Fruit fly (Drosophila melanogaster): ENCODE data around the gene sbm.

Gene sbm

DNA sequence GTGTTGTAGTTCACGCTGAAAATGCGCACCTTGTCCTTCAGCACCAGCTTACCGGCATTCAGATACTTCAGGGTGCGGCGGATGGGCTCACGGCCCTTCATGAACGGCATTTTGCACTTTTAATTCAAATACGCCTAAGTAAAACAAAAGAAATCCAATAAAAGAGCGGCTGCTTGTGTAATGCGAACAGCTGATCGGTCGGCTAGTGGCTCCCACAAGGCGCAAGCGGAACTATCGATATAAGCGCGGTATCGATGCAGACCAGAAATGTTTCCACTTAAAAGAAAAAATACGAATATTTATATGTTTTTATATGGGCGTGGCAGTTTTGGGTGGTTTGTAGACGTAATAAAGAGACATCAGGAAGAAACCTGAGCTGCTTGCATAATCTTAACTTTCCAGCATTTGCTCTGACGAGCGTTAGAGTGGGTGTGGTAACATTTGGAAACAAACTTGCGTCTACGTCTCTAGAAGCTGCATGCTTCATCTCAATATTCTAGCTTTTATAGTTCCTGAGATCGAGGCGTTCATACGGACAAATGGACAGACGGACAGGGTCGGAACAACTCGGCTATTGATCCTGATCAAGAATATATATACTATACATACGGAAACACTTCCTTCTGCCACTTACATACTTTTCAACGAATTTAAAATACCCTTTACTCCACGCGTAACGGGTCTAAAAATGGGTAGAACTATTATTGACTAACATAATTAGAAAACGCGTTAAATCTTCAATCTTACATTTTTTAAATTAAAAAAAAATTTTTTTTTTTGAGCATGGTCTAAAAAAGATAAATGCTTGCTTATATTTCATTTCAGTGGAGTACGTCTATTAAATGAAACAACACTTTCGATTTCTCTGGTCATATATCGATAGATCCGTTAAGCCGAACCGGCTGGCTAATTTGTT, 19.3 kb downstream of the sbm start, which contains the start of the genes mRpS25 and nmdyn-D6 (continued):
- TF ChIP-seq da (GFP tag; optimal IDR thresholded peaks at IDR 0.05) = no peak
- TF ChIP-seq CG30020 (tag; optimal IDR thresholded peaks at IDR 0.05) = peak; percentile 70
- TF ChIP-seq Stat92E (GFP tag; optimal IDR thresholded peaks at IDR 0.05) = peak in 1 of 3 experiments; percentile 22
- TF ChIP-seq CG6689 (GFP tag; IDR thresholded peaks at IDR 0.05) = peak; percentile 37; the same call in 1 of the 2 replicates
- TF ChIP-seq esg (GFP tag; conservative IDR thresholded peaks at IDR 0.05) = peak; percentile 45; the same call in 1 of the 2 replicates
- peak in 2 of 3 experiments; percentile 36 to 95 for TF ChIP-seq lola (GFP tag; optimal IDR thresholded peaks at IDR 0.05)
- no peak for TF ChIP-seq CG8281 (tag; optimal IDR thresholded peaks at IDR 0.05)
- TF ChIP-seq repo (GFP tag; optimal IDR thresholded peaks at IDR 0.05) = no peak
- no peak for TF ChIP-seq lov (optimal IDR thresholded peaks at IDR 0.05)
- no peak for TF ChIP-seq lov (GFP tag; IDR thresholded peaks at IDR 0.05)
- no peak for TF ChIP-seq D (optimal IDR thresholded peaks at IDR 0.05)
- TF ChIP-seq D (GFP tag; optimal IDR thresholded peaks at IDR 0.05) = peak; percentile 12
- TF ChIP-seq crp (GFP tag; optimal IDR thresholded peaks at IDR 0.05) = peak in 1 of 2 experiments; percentile 80
- TF ChIP-seq Atf6 (GFP tag; IDR thresholded peaks at IDR 0.05) = peak; percentile 41; the same call in 1 of the 2 replicates
- peak; percentile 18 for TF ChIP-seq lilli (GFP tag; optimal IDR thresholded peaks at IDR 0.05)
- no peak for TF ChIP-seq CG7745 (tag; optimal IDR thresholded peaks at IDR 0.05)
- no peak for TF ChIP-seq Trl (optimal IDR thresholded peaks at IDR 0.05)
- TF ChIP-seq Trl (GFP tag; optimal IDR thresholded peaks at IDR 0.05) = peak; percentile 9
- no peak for TF ChIP-seq stwl (tag; optimal IDR thresholded peaks at IDR 0.05)
- no peak for TF ChIP-seq pnt (GFP tag; optimal IDR thresholded peaks at IDR 0.05)
- no peak for TF ChIP-seq PHDP (tag; optimal IDR thresholded peaks at IDR 0.05)
- no peak for TF ChIP-seq sd (tag; optimal IDR thresholded peaks at IDR 0.05)
- TF ChIP-seq prd (optimal IDR thresholded peaks at IDR 0.05) = no peak
- TF ChIP-seq prd (GFP tag; IDR thresholded peaks at IDR 0.05) = peak; percentile 58
- TF ChIP-seq tin (GFP tag; optimal IDR thresholded peaks at IDR 0.05) = peak; percentile 10
- peak; percentile 51 for TF ChIP-seq CG13287 (GFP tag; IDR thresholded peaks at IDR 0.05; ENCODE audit: partially characterized antibody)
- TF ChIP-seq D19A (tag; optimal IDR thresholded peaks at IDR 0.05) = peak; percentile 56
- peak; percentile 50 for TF ChIP-seq CG2678 (tag; optimal IDR thresholded peaks at IDR 0.05)
- peak; percentile 21; the same call in 1 of the 2 replicates for TF ChIP-seq CG31441 (GFP tag; IDR thresholded peaks at IDR 0.05)
- 0 out of 2 replicates have a peak, but pooled peaks have one; percentile 27 for TF ChIP-seq Drgx (GFP tag; IDR thresholded peaks at IDR 0.05)
- peak; percentile 28 for TF ChIP-seq CG8290 (GFP tag; optimal IDR thresholded peaks at IDR 0.05)
- no peak for TF ChIP-seq CG8290 (tag; optimal IDR thresholded peaks at IDR 0.05)
- TF ChIP-seq CG42726 (GFP tag; IDR thresholded peaks at IDR 0.05; ENCODE audit: partially characterized antibody) = 0 out of 2 replicates have a peak, but pooled peaks have one; percentile 9
- peak; percentile 7 for TF ChIP-seq CG10209 (GFP tag; optimal IDR thresholded peaks at IDR 0.05)
- peak; percentile 39; the same call in 1 of the 3 replicates for TF ChIP-seq Mrtf (GFP tag; IDR thresholded peaks at IDR 0.05)
- TF ChIP-seq chif (GFP tag; optimal IDR thresholded peaks at IDR 0.05) = peak in 1 of 2 experiments; percentile 44
- TF ChIP-seq CG10979 (tag; optimal IDR thresholded peaks at IDR 0.05) = peak; percentile 3
- peak; percentile 18 for TF ChIP-seq CG7786 (GFP tag; optimal IDR thresholded peaks at IDR 0.05)
- TF ChIP-seq bab2 (GFP tag; optimal IDR thresholded peaks at IDR 0.05) = no peak
- peak; percentile 16 for TF ChIP-seq Oli (tag; optimal IDR thresholded peaks at IDR 0.05)
- peak; percentile 68 for TF ChIP-seq slbo (GFP tag; IDR thresholded peaks at IDR 0.05)
- peak; percentile 62 for TF ChIP-seq Scr (GFP tag; IDR thresholded peaks at IDR 0.05; ENCODE audit: partially characterized antibody)
- peak; percentile 0 for TF ChIP-seq CG10654 (GFP tag; optimal IDR thresholded peaks at IDR 0.05)
- no peak for TF ChIP-seq CG5953 (GFP tag; IDR thresholded peaks at IDR 0.05)
- TF ChIP-seq nmo (GFP tag; optimal IDR thresholded peaks at IDR 0.05) = peak; percentile 61
- peak; percentile 46 for TF ChIP-seq Sox102F (GFP tag; optimal IDR thresholded peaks at IDR 0.05)
- TF ChIP-seq Dref (GFP tag; IDR thresholded peaks at IDR 0.05) = peak; percentile 69
- TF ChIP-seq Hr78 (GFP tag; optimal IDR thresholded peaks at IDR 0.05) = peak in 1 of 2 experiments; percentile 20
